Fruit fly (Drosophila melanogaster): ENCODE data around the gene CG16721.

Gene CG16721

dm6 chrX:5915752-5916493 is 36.3 kb downstream of the CG16721 start (continued):
- TF ChIP-seq Antp (GFP tag; optimal IDR thresholded peaks at IDR 0.05) (no peak), CG15696 (tag; optimal IDR thresholded peaks at IDR 0.05) (no peak), Max (GFP tag; optimal IDR thresholded peaks at IDR 0.05) (no peak), CG17385 (GFP tag; optimal IDR thresholded peaks at IDR 0.05) (no peak), gcm2 (GFP tag; optimal IDR thresholded peaks at IDR 0.05) (no peak), kni (GFP tag; optimal IDR thresholded peaks at IDR 0.05) (no peak), Dfd (GFP tag; optimal IDR thresholded peaks at IDR 0.05) (no peak), MTF-1 (GFP tag; optimal IDR thresholded peaks at IDR 0.05; ENCODE audit: borderline replicate concordance) (no peak), CG10979 (tag; optimal IDR thresholded peaks at IDR 0.05) (no peak), sd (tag; optimal IDR thresholded peaks at IDR 0.05) (no peak), ftz-f1 (GFP tag; optimal IDR thresholded peaks at IDR 0.05) (no peak), dmrt11E (tag; optimal IDR thresholded peaks at IDR 0.05) (no peak), psq (GFP tag; optimal IDR thresholded peaks at IDR 0.05) (no peak), D19B (GFP tag; optimal IDR thresholded peaks at IDR 0.05) (no peak), CG8281 (tag; optimal IDR thresholded peaks at IDR 0.05) (no peak), btn (GFP tag; optimal IDR thresholded peaks at IDR 0.05) (no peak), CG1529 (GFP tag; optimal IDR thresholded peaks at IDR 0.05) (no peak), Meics (GFP tag; optimal IDR thresholded peaks at IDR 0.05) (no peak), sim (GFP tag; IDR thresholded peaks at IDR 0.05) (no peak), CG33557 (GFP tag; optimal IDR thresholded peaks at IDR 0.05) (no peak), ems (GFP tag; optimal IDR thresholded peaks at IDR 0.05) (no peak), salm (tag; optimal IDR thresholded peaks at IDR 0.05) (no peak), NC2α (GFP tag; optimal IDR thresholded peaks at IDR 0.05) (no peak), CG4617 (GFP tag; optimal IDR thresholded peaks at IDR 0.05; ENCODE audit: borderline replicate concordance) (no peak), tup (GFP tag; optimal IDR thresholded peaks at IDR 0.05) (no peak), TFAM (GFP tag; optimal IDR thresholded peaks at IDR 0.05) (no peak), Usf (GFP tag; optimal IDR thresholded peaks at IDR 0.05) (no peak), pnt (GFP tag; optimal IDR thresholded peaks at IDR 0.05) (no peak), CG14014 (GFP tag; IDR thresholded peaks at IDR 0.05) (no peak), CG34422 (GFP tag; IDR thresholded peaks at IDR 0.05) (no peak), CG17829 (tag; optimal IDR thresholded peaks at IDR 0.05) (no peak), Spps (tag; optimal IDR thresholded peaks at IDR 0.05) (no peak), cato (GFP tag; optimal IDR thresholded peaks at IDR 0.05; ENCODE audit: borderline replicate concordance) (no peak), crol (GFP tag; IDR thresholded peaks at IDR 0.05) (peak; percentile 69), Asciz (GFP tag; optimal IDR thresholded peaks at IDR 0.05) (no peak), repo (GFP tag; optimal IDR thresholded peaks at IDR 0.05) (no peak), Aef1 (GFP tag; IDR thresholded peaks at IDR 0.05) (no peak), CG12236 (GFP tag; optimal IDR thresholded peaks at IDR 0.05) (no peak), CG2120 (GFP tag; optimal IDR thresholded peaks at IDR 0.05) (no peak), CG13296 (GFP tag; optimal IDR thresholded peaks at IDR 0.05) (no peak), lab (GFP tag; optimal IDR thresholded peaks at IDR 0.05) (peak; percentile 1), Rx (GFP tag; IDR thresholded peaks at IDR 0.05) (no peak), CG17186 (GFP tag; optimal IDR thresholded peaks at IDR 0.05) (no peak), Atf-2 (GFP tag; optimal IDR thresholded peaks at IDR 0.05) (no peak), esg (GFP tag; conservative IDR thresholded peaks at IDR 0.05) (no peak), chm (GFP tag; IDR thresholded peaks at IDR 0.05) (no peak), HLHmδ (GFP tag; optimal IDR thresholded peaks at IDR 0.05) (no peak), CG7271 (tag; optimal IDR thresholded peaks at IDR 0.05) (no peak), Ada2b (GFP tag; IDR thresholded peaks at IDR 0.05) (no peak), CG34224 (GFP tag; IDR thresholded peaks at IDR 0.05; ENCODE audit: partially characterized antibody) (no peak)
